Worm (Caenorhabditis elegans) whole organism, L2 larva: ENCODE data around the gene lim-6.
A peak's percentile ranks its signal among the peaks of the same experiment; 100 is the strongest.

Experiments
- F13H6.1 ChIP-seq: sonication (generic microtip); optimal IDR thresholded peaks from 2 replicates; lab custom pipeline; 2016; ENCODE audit warnings: missing genetic modification characterization, missing compliant biosample characterization
- Y55F3AM.14 ChIP-seq: fragments of 200-800 bp; sonication (Bioruptor generic); optimal IDR thresholded peaks from 2 replicates; lab custom pipeline; 2018; ENCODE audit warnings: mild to moderate bottlenecking, missing genetic modification characterization, missing compliant biosample characterization
- ZK546.5 ChIP-seq: sonication (generic microtip); optimal IDR thresholded peaks from 2 replicates; lab custom pipeline; 2017; ENCODE audit warnings: missing biosample characterization, missing genetic modification characterization
- aly-2 ChIP-seq: fragments of 150-350 bp; optimal IDR thresholded peaks from 2 replicates; lab custom pipeline; 2014; ENCODE audit warnings: missing biosample characterization, missing genetic modification characterization
- ama-1 ChIP-seq: fragments of 150-350 bp; optimal IDR thresholded peaks from 2 replicates; lab custom pipeline; 2018; ENCODE audit warnings: inconsistent platforms
- crh-2 ChIP-seq: sonication (generic microtip); optimal IDR thresholded peaks from 2 replicates; lab custom pipeline; 2017; ENCODE audit warnings: missing biosample characterization, missing genetic modification characterization
- dmd-4 ChIP-seq: sonication (generic microtip); optimal IDR thresholded peaks from 2 replicates; lab custom pipeline; 2017; ENCODE audit warnings: missing biosample characterization, missing genetic modification characterization
- elt-1 ChIP-seq: fragments of 150-350 bp; optimal IDR thresholded peaks from 2 replicates; lab custom pipeline; 2014; ENCODE audit warnings: missing biosample characterization, missing genetic modification characterization
- elt-3 ChIP-seq: sonication (generic microtip); optimal IDR thresholded peaks from 2 replicates; lab custom pipeline; 2017; ENCODE audit warnings: missing biosample characterization, missing genetic modification characterization
- fos-1 ChIP-seq: fragments of 150-350 bp; optimal IDR thresholded peaks from 2 replicates; lab custom pipeline; 2014; ENCODE audit warnings: missing biosample characterization, missing genetic modification characterization
- gmeb-1 ChIP-seq: fragments of 150-350 bp; optimal IDR thresholded peaks from 2 replicates; lab custom pipeline; 2014; ENCODE audit warnings: missing biosample characterization, missing genetic modification characterization
- lin-13 ChIP-seq: fragments of 150-350 bp; optimal IDR thresholded peaks from 2 replicates; lab custom pipeline; 2014; ENCODE audit warnings: missing biosample characterization, missing genetic modification reagents, missing genetic modification characterization
- lsy-2 ChIP-seq, 2 experiments: fragments of 150-350 bp in 1 of 2; sonication (generic microtip) in 1 of 2; optimal IDR thresholded peaks; 2 replicates each; lab custom pipeline; 2014 to 2017; ENCODE audit warnings: missing biosample characterization in 2 of 2, missing genetic modification characterization in 2 of 2
- mab-5 ChIP-seq: fragments of 150-350 bp; optimal IDR thresholded peaks from 2 replicates; lab custom pipeline; 2014; ENCODE audit warnings: missing biosample characterization, missing genetic modification characterization
- mbf-1 ChIP-seq: sonication (generic microtip); optimal IDR thresholded peaks from 2 replicates; lab custom pipeline; 2017; ENCODE audit warnings: missing biosample characterization, missing genetic modification characterization
- mdl-1 ChIP-seq, 2 experiments: fragments of 150-350 bp in 1 of 2; sonication (generic microtip) in 1 of 2; optimal IDR thresholded peaks; 2 replicates each; lab custom pipeline; 2017; ENCODE audit warnings: missing biosample characterization in 2 of 2, missing genetic modification characterization in 2 of 2
- nhr-10 ChIP-seq: sonication (generic microtip); optimal IDR thresholded peaks from 2 replicates; lab custom pipeline; 2017; ENCODE audit warnings: missing biosample characterization, missing genetic modification characterization
- nhr-129 ChIP-seq: fragments of 150-350 bp; optimal IDR thresholded peaks from 2 replicates; lab custom pipeline; 2014; ENCODE audit warnings: missing biosample characterization, missing genetic modification characterization
- nhr-21 ChIP-seq: fragments of 150-350 bp; optimal IDR thresholded peaks from 2 replicates; lab custom pipeline; 2014; ENCODE audit warnings: missing biosample characterization, missing genetic modification characterization
- nhr-237 ChIP-seq: fragments of 150-350 bp; optimal IDR thresholded peaks from 2 replicates; lab custom pipeline; 2014; ENCODE audit warnings: missing biosample characterization, missing genetic modification characterization
- nhr-6 ChIP-seq: fragments of 150-350 bp; optimal IDR thresholded peaks from 2 replicates; lab custom pipeline; 2014; ENCODE audit warnings: missing biosample characterization, missing genetic modification characterization
- peb-1 ChIP-seq: fragments of 150-350 bp; optimal IDR thresholded peaks from 2 replicates; lab custom pipeline; 2014; ENCODE audit warnings: missing biosample characterization, missing genetic modification characterization
- sem-4 ChIP-seq: fragments of 150-350 bp; optimal IDR thresholded peaks from 2 replicates; lab custom pipeline; 2014; ENCODE audit warnings: missing biosample characterization, missing genetic modification reagents, missing genetic modification characterization
- skn-1 ChIP-seq: sonication (generic microtip); optimal IDR thresholded peaks from 2 replicates; lab custom pipeline; 2017; ENCODE audit warnings: missing biosample characterization, missing genetic modification characterization
- sma-9 ChIP-seq, 2 experiments: fragments of 150-350 bp in 1 of 2; sonication (generic microtip) in 1 of 2; optimal IDR thresholded peaks; 2 replicates each; lab custom pipeline; 2014 to 2016; ENCODE audit warnings: missing genetic modification characterization in 2 of 2, mild to moderate bottlenecking in 1 of 2, missing biosample characterization in 1 of 2, missing compliant biosample characterization in 1 of 2, missing genetic modification reagents in 1 of 2, moderate library complexity in 1 of 2
- unc-55 ChIP-seq: fragments of 150-350 bp; sonication (generic microtip); optimal IDR thresholded peaks from 3 replicates; lab custom pipeline; 2014; ENCODE audit warnings: missing biosample characterization, missing genetic modification reagents, missing genetic modification characterization
- unc-62 ChIP-seq: fragments of 150-350 bp; optimal IDR thresholded peaks from 2 replicates; lab custom pipeline; 2014; ENCODE audit warnings: missing biosample characterization, missing genetic modification reagents, missing genetic modification characterization
- zag-1 ChIP-seq: fragments of 150-350 bp; optimal IDR thresholded peaks from 2 replicates; lab custom pipeline; 2014; ENCODE audit warnings: missing biosample characterization, missing genetic modification characterization
- ztf-1 ChIP-seq: fragments of 200-800 bp; sonication (Bioruptor generic); conservative IDR thresholded peaks from 2 replicates; pipeline ENCODE4 v1.3.6; 2022; ENCODE audit warnings: missing genetic modification characterization, missing compliant biosample characterization
- ztf-11 ChIP-seq: sonication (generic microtip); optimal IDR thresholded peaks from 2 replicates; lab custom pipeline; 2017; ENCODE audit warnings: missing biosample characterization, missing genetic modification characterization

Gene lim-6

DNA sequence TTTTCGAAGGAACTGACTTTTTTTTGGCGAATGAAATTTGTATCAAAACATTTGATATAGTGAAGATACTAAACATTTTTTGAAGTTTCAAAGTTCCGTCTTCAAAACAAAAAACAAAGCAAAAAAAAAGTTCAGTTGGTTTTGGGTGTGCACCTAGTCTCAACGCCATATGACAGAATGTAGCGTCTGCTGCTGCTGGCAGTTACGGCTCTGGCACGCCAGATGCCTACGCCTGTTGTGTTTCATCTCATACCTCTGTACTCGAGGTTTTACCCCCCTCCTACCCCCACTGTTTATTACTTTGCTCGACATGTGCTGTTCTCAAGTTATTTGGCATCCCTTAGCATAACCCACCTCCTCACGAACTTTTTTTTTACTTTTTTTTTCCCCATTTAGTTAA is 38.5 kb downstream of the lim-6 start:
- TF ChIP-seq aly-2 (tag; lab: Kevin White, UChicago) (no peak), nhr-129 (peak; percentile 33), Y55F3AM.14 (GFP tag; lab: Kevin White, UChicago) (no peak), nhr-10 (tag; lab: Kevin White, UChicago) (no peak)

DNA sequence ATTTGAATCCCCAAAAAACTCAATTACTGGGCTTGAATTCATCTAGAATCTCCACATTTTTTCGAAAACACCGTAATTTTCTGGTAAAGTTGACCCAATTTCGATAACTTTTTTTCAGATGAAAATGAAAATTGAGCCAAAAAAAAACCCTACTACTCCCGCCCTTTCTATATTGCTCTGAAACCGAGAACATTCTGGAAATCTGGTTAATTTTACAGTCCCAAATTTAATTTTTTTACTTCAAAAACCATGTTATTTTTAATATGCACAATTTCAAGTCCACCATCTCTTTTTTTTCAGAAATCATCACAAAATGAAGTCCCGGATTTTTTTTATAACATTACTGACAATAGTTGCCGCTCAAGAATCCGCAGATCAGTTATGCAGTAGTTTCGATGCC is 39.4 kb downstream of the lim-6 start, which contains the start of gene C05D9.3:
Gene C05D9.3 (plus strand): TSS at position 301 of the 400 bp plus-strand sequence.
- TF ChIP-seq elt-3 (tag; lab: Kevin White, UChicago) (no peak), dmd-4 (tag; lab: Kevin White, UChicago) (no peak), ztf-1 (GFP tag; lab: Robert Waterston, UW) (no peak), mdl-1 (tag; optimal IDR thresholded peaks at IDR 0.05; lab: Kevin White, UChicago) (no peak), peb-1 (no peak), ama-1 (lab: Kevin White, UChicago) (no peak)

DNA sequence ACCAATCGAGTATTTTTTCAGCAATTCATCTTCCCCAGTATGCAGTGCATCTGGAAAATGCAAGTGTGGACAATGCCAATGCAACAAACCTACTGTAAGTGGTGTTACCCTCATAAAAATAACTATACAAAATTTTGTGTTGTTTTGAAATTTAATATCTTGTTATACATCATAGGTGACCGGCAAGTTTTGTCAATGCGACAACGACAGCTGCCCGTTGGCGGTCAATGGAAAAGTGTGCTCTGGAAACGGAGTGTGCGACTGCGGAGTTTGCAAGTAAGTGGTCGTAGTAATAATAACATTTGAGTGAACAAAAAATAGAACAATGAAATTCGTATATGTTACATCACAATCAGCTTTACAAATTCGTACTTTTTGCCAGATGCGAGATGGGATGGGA is 43.0 kb downstream of the lim-6 start:
- TF ChIP-seq elt-1 (tag; lab: Kevin White, UChicago) (no peak), elt-3 (tag; lab: Kevin White, UChicago) (no peak)
- TF ChIP-seq, all 48 proteins: peak for 0

DNA sequence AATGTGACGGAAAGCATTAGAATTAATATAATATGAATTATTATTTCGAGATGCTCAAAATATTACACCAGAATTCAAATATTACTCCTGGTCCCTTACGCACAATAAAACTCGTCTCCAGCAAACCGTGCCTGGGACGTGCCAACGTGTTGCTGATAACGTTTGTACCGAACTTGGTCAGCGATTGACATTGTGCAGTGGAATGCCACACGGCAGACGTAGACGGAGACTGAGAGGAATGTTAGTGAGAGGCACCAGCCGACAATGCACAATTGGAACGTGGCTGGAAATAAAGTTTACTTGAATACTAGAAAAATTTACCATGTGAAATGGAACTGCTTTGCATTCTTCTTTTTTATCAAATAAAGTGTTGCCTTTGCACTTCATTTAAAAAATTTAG is 45.0 kb downstream of the lim-6 start:
- peak; percentile 37 for TF ChIP-seq fos-1 (tag; lab: Kevin White, UChicago)
- no peak for TF ChIP-seq unc-62
- peak; percentile 2 for TF ChIP-seq sma-9 (GFP tag; optimal IDR thresholded peaks at IDR 0.05; lab: Kevin White, UChicago)
- TF ChIP-seq sma-9 (tag; optimal IDR thresholded peaks at IDR 0.05; lab: Kevin White, UChicago): no peak
- peak; percentile 32 for TF ChIP-seq crh-2 (tag; lab: Kevin White, UChicago)

DNA sequence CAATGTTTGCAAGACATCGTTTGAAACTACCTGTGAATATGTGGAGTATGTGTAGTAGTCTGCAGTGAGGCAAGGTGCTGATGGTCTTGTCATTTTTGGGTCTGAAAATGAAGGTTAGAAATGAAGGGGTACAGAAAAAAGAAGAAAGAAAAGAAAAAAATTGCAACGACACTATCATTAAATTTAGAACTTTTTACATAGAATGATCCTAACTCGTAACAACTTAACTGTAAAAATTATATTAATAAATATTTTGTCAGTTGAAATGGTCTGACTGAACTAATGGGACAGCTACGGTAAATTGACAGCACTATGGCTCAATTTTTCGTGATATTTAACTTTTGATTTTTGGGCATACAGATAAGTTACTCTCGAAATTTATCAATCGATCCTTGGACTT is 47.1 kb downstream of the lim-6 start, which contains the start of gene C05D9.7:
Gene C05D9.7 (minus strand): TSS at position 101 of the 400 bp plus-strand sequence.
- no peak for TF ChIP-seq gmeb-1
- TF ChIP-seq aly-2 (tag; lab: Kevin White, UChicago): no peak
- no peak for TF ChIP-seq nhr-6
- no peak for TF ChIP-seq lin-13 (GFP tag; lab: Kevin White, UChicago)
- no peak for TF ChIP-seq ztf-11 (tag; lab: Kevin White, UChicago)
- TF ChIP-seq nhr-21 (tag; lab: Kevin White, UChicago): no peak
- no peak for TF ChIP-seq skn-1 (tag; lab: Kevin White, UChicago)

DNA sequence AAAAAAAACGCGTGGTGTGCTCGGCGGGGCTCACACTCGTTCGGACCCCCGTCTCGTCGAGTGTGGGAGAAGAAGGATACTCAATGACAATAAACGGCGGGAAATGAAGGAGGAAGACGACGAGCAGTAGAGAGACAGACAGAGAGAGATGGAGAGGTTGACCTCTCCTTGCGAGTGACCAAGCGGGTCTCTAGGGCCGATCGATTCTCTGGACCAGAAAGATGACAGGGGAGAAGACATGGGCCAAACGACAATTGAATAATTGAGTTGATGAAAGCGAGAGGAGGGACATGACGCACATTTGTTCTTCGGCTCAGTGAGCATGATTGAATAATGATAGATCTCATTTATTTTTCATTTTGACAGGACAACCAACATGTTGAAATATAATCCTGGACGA is 48.1 kb downstream of the lim-6 start:
- TF ChIP-seq mab-5 (peak; percentile 62), sem-4 (tag; lab: Kevin White, UChicago) (peak; percentile 66), sma-9 (GFP tag; optimal IDR thresholded peaks at IDR 0.05; lab: Kevin White, UChicago) (peak; percentile 15), sma-9 (tag; optimal IDR thresholded peaks at IDR 0.05; lab: Kevin White, UChicago) (no peak), zag-1 (tag; lab: Kevin White, UChicago) (peak; percentile 49), nhr-237 (tag; lab: Kevin White, UChicago) (no peak), mdl-1 (tag; optimal IDR thresholded peaks at IDR 0.05; lab: Kevin White, UChicago) (no peak), lin-13 (GFP tag; lab: Kevin White, UChicago) (peak; percentile 8), lsy-2 (tag; optimal IDR thresholded peaks at IDR 0.05; lab: Kevin White, UChicago) (peak in 1 of 2 experiments; percentile 49), nhr-129 (peak; percentile 42), unc-55 (GFP tag; lab: Kevin White, UChicago) (peak; percentile 24), ZK546.5 (tag; lab: Kevin White, UChicago) (no peak), F13H6.1 (peak; percentile 78), gmeb-1 (no peak)

DNA sequence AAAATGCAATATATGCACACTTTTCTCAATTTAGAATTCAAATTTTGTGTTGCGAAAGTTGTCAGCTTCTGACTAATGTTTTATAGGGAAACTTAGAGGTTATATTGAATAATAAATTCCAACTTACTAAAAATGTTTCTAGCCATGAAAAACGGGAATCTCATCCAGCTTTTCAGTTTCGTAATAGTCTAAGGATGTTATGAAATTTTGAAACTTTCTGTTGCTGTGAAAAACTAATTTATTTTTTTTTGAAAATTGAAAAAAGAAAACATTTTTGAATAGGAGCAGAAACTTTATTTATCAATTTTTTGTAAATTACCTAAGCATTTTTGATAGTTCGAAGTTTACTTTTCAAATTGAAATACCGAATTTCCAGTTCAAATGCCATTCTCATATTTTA is 49.3 kb downstream of the lim-6 start:
- TF ChIP-seq mbf-1 (tag; lab: Kevin White, UChicago) (no peak), lsy-2 (tag; optimal IDR thresholded peaks at IDR 0.05; lab: Kevin White, UChicago) (no peak), unc-55 (GFP tag; lab: Kevin White, UChicago) (peak; percentile 50), sma-9 (GFP tag; optimal IDR thresholded peaks at IDR 0.05; lab: Kevin White, UChicago) (no peak), sma-9 (tag; optimal IDR thresholded peaks at IDR 0.05; lab: Kevin White, UChicago) (no peak)
